Worm (Caenorhabditis elegans) whole organism, L4 larva: Measurements from ENCODE around the gene cyn-16.

Experiments used
- T20F7.1 ChIP-seq: fragments of 200-800 bp; sonication (Bioruptor generic); optimal IDR thresholded peaks from 2 replicates; lab custom pipeline; 2018; ENCODE audit warnings: mild to moderate bottlenecking, missing genetic modification characterization, missing compliant biosample characterization
- Y105C5A.15 ChIP-seq: fragments of 200-800 bp; sonication (Bioruptor generic); IDR thresholded peaks from 2 replicates; pipeline ENCODE4 v1.3.6; 2022; ENCODE audit warnings: missing genetic modification characterization, missing compliant biosample characterization
- Y75B8A.6 ChIP-seq: fragments of 200-800 bp; sonication (Bioruptor generic); IDR thresholded peaks from 2 replicates; pipeline ENCODE4 v1.3.6; 2022; ENCODE audit warnings: missing genetic modification reagents, missing genetic modification characterization, missing compliant biosample characterization
- ZK337.2 ChIP-seq: fragments of 200-800 bp; sonication (Bioruptor generic); IDR thresholded peaks from 2 replicates; pipeline ENCODE4 v1.3.6; 2022; ENCODE audit warnings: missing genetic modification reagents, missing genetic modification characterization, missing compliant biosample characterization
- aha-1 ChIP-seq: fragments of 150-350 bp; peaks from one replicate; lab custom pipeline; 2014; ENCODE audit warnings: missing biosample characterization, missing genetic modification characterization
- arid-1 ChIP-seq: fragments of 200-800 bp; sonication (Bioruptor generic); conservative IDR thresholded peaks from 2 replicates; pipeline ENCODE4 v1.3.6; 2022; ENCODE audit warnings: missing genetic modification reagents, missing genetic modification characterization, missing compliant biosample characterization
- ceh-20 ChIP-seq: fragments of 200-800 bp; sonication (Bioruptor generic); IDR thresholded peaks from 2 replicates; pipeline ENCODE4 v1.3.6; 2022; ENCODE audit warnings: missing genetic modification reagents, missing genetic modification characterization, missing compliant biosample characterization
- ceh-32 ChIP-seq: sonication (generic microtip); optimal IDR thresholded peaks from 2 replicates; lab custom pipeline; 2016; ENCODE audit warnings: mild to moderate bottlenecking, missing genetic modification characterization, missing compliant biosample characterization; ENCODE audit not compliant: poor library complexity
- ceh-62 ChIP-seq: sonication (generic microtip); optimal IDR thresholded peaks from 2 replicates; lab custom pipeline; 2017; ENCODE audit warnings: missing biosample characterization, missing genetic modification characterization
- ceh-82 ChIP-seq: sonication (generic microtip); optimal IDR thresholded peaks from 2 replicates; lab custom pipeline; 2017; ENCODE audit warnings: missing biosample characterization, missing genetic modification characterization
- cey-2 ChIP-seq: sonication (generic microtip); optimal IDR thresholded peaks from 3 replicates; lab custom pipeline; 2017; ENCODE audit warnings: missing genetic modification characterization, mild to moderate bottlenecking, missing compliant biosample characterization, antibody characterized with exemption, borderline replicate concordance; ENCODE audit not compliant: insufficient read depth
- daf-12 ChIP-seq: fragments of 150-350 bp; optimal IDR thresholded peaks from 2 replicates; lab custom pipeline; 2014; ENCODE audit warnings: missing biosample characterization, missing genetic modification reagents, missing genetic modification characterization
- daf-8 ChIP-seq: fragments of 200-800 bp; sonication (Bioruptor generic); IDR thresholded peaks from 2 replicates; pipeline ENCODE4 v1.3.6; 2022; ENCODE audit warnings: missing genetic modification characterization, missing compliant biosample characterization
- dmd-6 ChIP-seq: fragments of 200-800 bp; sonication (Bioruptor generic); IDR thresholded peaks from 2 replicates; pipeline ENCODE4 v1.3.6; 2022; ENCODE audit warnings: missing genetic modification reagents, missing genetic modification characterization, missing compliant biosample characterization
- dmd-8 ChIP-seq: fragments of 200-800 bp; sonication (Bioruptor generic); IDR thresholded peaks from 2 replicates; pipeline ENCODE4 v1.3.6; 2022; ENCODE audit warnings: missing genetic modification characterization, missing compliant biosample characterization
- egl-43 ChIP-seq: fragments of 200-800 bp; sonication (Bioruptor generic); IDR thresholded peaks from 2 replicates; pipeline ENCODE4 v1.3.6; 2022; ENCODE audit warnings: missing genetic modification reagents, missing genetic modification characterization, missing compliant biosample characterization
- fkh-10 ChIP-seq: fragments of 150-350 bp; optimal IDR thresholded peaks from 2 replicates; lab custom pipeline; 2014; ENCODE audit warnings: missing biosample characterization, missing genetic modification reagents, missing genetic modification characterization
- gei-8 ChIP-seq: fragments of 200-800 bp; sonication (Bioruptor generic); optimal IDR thresholded peaks from 2 replicates; lab custom pipeline; 2018; ENCODE audit warnings: mild to moderate bottlenecking, missing genetic modification characterization, missing compliant biosample characterization
- hlh-11 ChIP-seq: fragments of 200-800 bp; sonication (Bioruptor generic); optimal IDR thresholded peaks from 2 replicates; lab custom pipeline; 2018; ENCODE audit warnings: mild to moderate bottlenecking, missing genetic modification characterization, missing compliant biosample characterization
- hlh-30 ChIP-seq: sonication (generic microtip); optimal IDR thresholded peaks from 2 replicates; lab custom pipeline; 2017; ENCODE audit warnings: antibody characterized with exemption, mild to moderate bottlenecking, missing genetic modification characterization, missing compliant biosample characterization; ENCODE audit not compliant: insufficient read depth
- hmg-1.1 ChIP-seq: fragments of 200-800 bp; sonication (Bioruptor generic); IDR thresholded peaks from 2 replicates; pipeline ENCODE4 v1.3.6; 2022; ENCODE audit warnings: missing genetic modification reagents, missing genetic modification characterization, missing compliant biosample characterization
- jun-1 ChIP-seq: fragments of 150-350 bp; optimal IDR thresholded peaks from 2 replicates; lab custom pipeline; 2014; ENCODE audit warnings: missing biosample characterization, missing genetic modification reagents, missing genetic modification characterization
- lin-13 ChIP-seq: fragments of 150-350 bp; optimal IDR thresholded peaks from 2 replicates; lab custom pipeline; 2014; ENCODE audit warnings: missing biosample characterization, missing genetic modification reagents, missing genetic modification characterization
- lin-15B ChIP-seq: fragments of 150-350 bp; sonication (generic microtip); optimal IDR thresholded peaks from 3 replicates; lab custom pipeline; 2014; ENCODE audit warnings: missing biosample characterization, missing genetic modification characterization
- lin-39 ChIP-seq: fragments of 150-350 bp; optimal IDR thresholded peaks from 2 replicates; lab custom pipeline; 2014; ENCODE audit warnings: missing biosample characterization, missing genetic modification reagents, missing genetic modification characterization
- lsy-2 ChIP-seq, 2 experiments: fragments of 150-350 bp in 1 of 2; sonication (generic microtip) in 1 of 2; optimal IDR thresholded peaks; 2 replicates each; lab custom pipeline; 2014 to 2017; ENCODE audit warnings: missing biosample characterization in 2 of 2, missing genetic modification characterization in 2 of 2
- madf-9 ChIP-seq: fragments of 200-800 bp; sonication (Bioruptor generic); conservative IDR thresholded peaks from 2 replicates; pipeline ENCODE4 v1.3.6; 2022; ENCODE audit warnings: missing genetic modification reagents, missing genetic modification characterization, missing compliant biosample characterization
- mxl-2 ChIP-seq: fragments of 200-800 bp; sonication (Bioruptor generic); conservative IDR thresholded peaks from 2 replicates; pipeline ENCODE4 v1.3.6; 2022; ENCODE audit warnings: missing genetic modification reagents, missing genetic modification characterization, missing compliant biosample characterization
- nhr-10 ChIP-seq: fragments of 150-350 bp; optimal IDR thresholded peaks from 2 replicates; lab custom pipeline; 2014; ENCODE audit warnings: missing biosample characterization, missing genetic modification characterization
- nhr-102 ChIP-seq: sonication (generic microtip); optimal IDR thresholded peaks from 2 replicates; lab custom pipeline; 2016; ENCODE audit warnings: mild to moderate bottlenecking, missing genetic modification characterization, moderate library complexity, missing compliant biosample characterization
- nhr-11 ChIP-seq: fragments of 150-350 bp; optimal IDR thresholded peaks from 2 replicates; lab custom pipeline; 2014; ENCODE audit warnings: missing biosample characterization, missing genetic modification characterization
- nhr-42 ChIP-seq: fragments of 200-800 bp; sonication (Bioruptor generic); IDR thresholded peaks from 2 replicates; pipeline ENCODE4 v1.3.6; 2022; ENCODE audit warnings: missing genetic modification characterization, missing compliant biosample characterization
- nhr-6 ChIP-seq: fragments of 150-350 bp; optimal IDR thresholded peaks from 2 replicates; lab custom pipeline; 2014; ENCODE audit warnings: missing biosample characterization, missing genetic modification characterization
- nhr-76 ChIP-seq: fragments of 150-350 bp; optimal IDR thresholded peaks from 2 replicates; lab custom pipeline; 2014; ENCODE audit warnings: missing biosample characterization, missing genetic modification characterization
- saeg-2 ChIP-seq: fragments of 200-800 bp; sonication (Bioruptor generic); IDR thresholded peaks from 2 replicates; pipeline ENCODE4 v1.3.6; 2022; ENCODE audit warnings: missing genetic modification reagents, missing genetic modification characterization, missing compliant biosample characterization
- skn-1 ChIP-seq: fragments of 150-350 bp; optimal IDR thresholded peaks from 2 replicates; lab custom pipeline; 2014; ENCODE audit warnings: missing biosample characterization, missing genetic modification characterization
- spr-1 ChIP-seq: sonication (generic microtip); optimal IDR thresholded peaks from 2 replicates; lab custom pipeline; 2016; ENCODE audit warnings: mild to moderate bottlenecking, missing genetic modification characterization, missing compliant biosample characterization
- spr-3 ChIP-seq: fragments of 200-800 bp; sonication (Bioruptor generic); optimal IDR thresholded peaks from 2 replicates; lab custom pipeline; 2018; ENCODE audit warnings: mild to moderate bottlenecking, missing genetic modification characterization, missing compliant biosample characterization
- tra-1 ChIP-seq: fragments of 200-800 bp; sonication (Bioruptor generic); IDR thresholded peaks from 2 replicates; pipeline ENCODE4 v1.3.6; 2022; ENCODE audit warnings: missing genetic modification reagents, missing genetic modification characterization, missing compliant biosample characterization
- zip-11 ChIP-seq: fragments of 200-800 bp; sonication (Bioruptor generic); IDR thresholded peaks from 2 replicates; pipeline ENCODE4 v1.3.6; 2022; ENCODE audit warnings: missing genetic modification characterization, missing compliant biosample characterization
- ztf-7 ChIP-seq: fragments of 150-350 bp; optimal IDR thresholded peaks from 2 replicates; lab custom pipeline; 2014; ENCODE audit warnings: missing biosample characterization, missing genetic modification characterization

cyn-16 gene

ce11 chrII:12042108-12042960 lies 5.8 kb upstream of the cyn-16 start, which contains the start of gene ippk-1 (continued):
- TF ChIP-seq arid-1 (GFP tag; lab: Robert Waterston, UW) (no peak), nhr-6 (tag; lab: Kevin White, UChicago) (no peak), spr-3 (GFP tag; lab: Kevin White, UChicago) (no peak), cey-2 (tag; lab: Kevin White, UChicago) (no peak), ceh-20 (peak; percentile 12; the same call in 1 of the 2 replicates), T20F7.1 (peak; percentile 51), lin-13 (GFP tag; lab: Kevin White, UChicago) (no peak), zip-11 (no peak), dmd-6 (GFP tag; lab: Robert Waterston, UW) (peak; percentile 83), skn-1 (no peak), dmd-8 (no peak), ceh-32 (tag; lab: Kevin White, UChicago) (no peak), egl-43 (GFP tag; lab: Robert Waterston, UW) (0 out of 2 replicates have a peak, but pooled peaks have one; percentile 28), nhr-10 (tag; lab: Kevin White, UChicago) (no peak), nhr-76 (tag; lab: Kevin White, UChicago) (peak; percentile 27), spr-1 (tag; lab: Kevin White, UChicago) (no peak), lsy-2 (tag; optimal IDR thresholded peaks at IDR 0.05; lab: Kevin White, UChicago) (peak in 1 of 2 experiments; percentile 65), hlh-30 (tag; lab: Kevin White, UChicago) (peak; percentile 83), daf-12 (tag; lab: Kevin White, UChicago) (no peak), jun-1 (no peak), nhr-11 (tag; lab: Kevin White, UChicago) (no peak), aha-1 (tag; lab: Kevin White, UChicago) (peak; percentile 96), fkh-10 (GFP tag; lab: Kevin White, UChicago) (peak; percentile 83), tra-1 (GFP tag; lab: Robert Waterston, UW) (no peak), lin-39 (no peak), hmg-1.1 (GFP tag; lab: Robert Waterston, UW) (peak; percentile 64), nhr-102 (no peak), gei-8 (GFP tag; lab: Kevin White, UChicago) (no peak), hlh-11 (tag; lab: Kevin White, UChicago) (peak; percentile 64), Y105C5A.15 (GFP tag; lab: Robert Waterston, UW) (no peak), ceh-82 (tag; lab: Kevin White, UChicago) (no peak), mxl-2 (GFP tag; lab: Robert Waterston, UW) (no peak), daf-8 (no peak), nhr-42 (GFP tag; lab: Robert Waterston, UW) (no peak), madf-9 (GFP tag; lab: Robert Waterston, UW) (peak; percentile 35; the same call in 1 of the 2 replicates), saeg-2 (GFP tag; lab: Robert Waterston, UW) (no peak), ztf-7 (no peak), lin-15B (tag; lab: Kevin White, UChicago) (no peak), Y75B8A.6 (no peak), ceh-62 (tag; lab: Kevin White, UChicago) (no peak), ZK337.2 (GFP tag; lab: Robert Waterston, UW) (no peak)
